Worm (Caenorhabditis elegans): ENCODE measurements around the gene F59B1.4.

The F59B1.4 gene

DNA sequence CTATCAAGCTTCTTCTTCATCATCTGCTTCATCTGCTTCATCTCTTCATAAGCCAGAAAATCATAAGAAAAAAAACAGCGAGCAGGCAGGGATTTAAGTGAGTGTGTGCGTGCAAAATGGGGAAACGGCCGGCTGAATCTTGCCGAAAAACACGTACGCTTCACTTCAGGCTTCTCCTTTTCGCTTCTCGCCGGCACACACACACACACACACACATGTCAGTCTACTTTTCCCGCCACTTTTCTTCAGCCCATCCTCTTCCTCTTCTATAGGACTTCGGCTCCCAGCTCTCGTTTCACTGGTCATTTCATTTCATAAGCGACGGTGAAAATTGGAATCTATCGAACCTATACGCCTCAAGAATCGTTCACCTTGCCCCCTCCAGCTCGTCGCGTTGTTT lies 47.6 kb downstream of the F59B1.4 start:
- TF ChIP-seq unc-62 (GFP tag; optimal IDR thresholded peaks at IDR 0.05) (no peak), skn-1 (tag; optimal IDR thresholded peaks at IDR 0.05) (no peak), snpc-4 (tag; optimal IDR thresholded peaks at IDR 0.05) (no peak), R02D3.7 (tag; optimal IDR thresholded peaks at IDR 0.05) (no peak), nhr-77 (tag; optimal IDR thresholded peaks at IDR 0.05) (no peak), fkh-10 (GFP tag; optimal IDR thresholded peaks at IDR 0.05) (no peak), zag-1 (tag; optimal IDR thresholded peaks at IDR 0.05) (no peak), nhr-12 (tag; optimal IDR thresholded peaks at IDR 0.05) (no peak), fkh-2 (tag; optimal IDR thresholded peaks at IDR 0.05) (no peak), nhr-25 (tag; optimal IDR thresholded peaks at IDR 0.05) (no peak), mdl-1 (tag; optimal IDR thresholded peaks at IDR 0.05) (no peak), nhr-237 (tag; optimal IDR thresholded peaks at IDR 0.05) (no peak), ceh-82 (tag; optimal IDR thresholded peaks at IDR 0.05) (no peak), unc-39 (tag; optimal IDR thresholded peaks at IDR 0.05) (no peak), elt-1 (tag; optimal IDR thresholded peaks at IDR 0.05) (no peak), tbx-2 (tag; optimal IDR thresholded peaks at IDR 0.05) (no peak), nhr-67 (tag; optimal IDR thresholded peaks at IDR 0.05) (no peak), lin-39 (tag; optimal IDR thresholded peaks at IDR 0.05) (no peak), egl-5 (tag; optimal IDR thresholded peaks at IDR 0.05) (no peak), fos-1 (tag; optimal IDR thresholded peaks at IDR 0.05) (no peak)

DNA sequence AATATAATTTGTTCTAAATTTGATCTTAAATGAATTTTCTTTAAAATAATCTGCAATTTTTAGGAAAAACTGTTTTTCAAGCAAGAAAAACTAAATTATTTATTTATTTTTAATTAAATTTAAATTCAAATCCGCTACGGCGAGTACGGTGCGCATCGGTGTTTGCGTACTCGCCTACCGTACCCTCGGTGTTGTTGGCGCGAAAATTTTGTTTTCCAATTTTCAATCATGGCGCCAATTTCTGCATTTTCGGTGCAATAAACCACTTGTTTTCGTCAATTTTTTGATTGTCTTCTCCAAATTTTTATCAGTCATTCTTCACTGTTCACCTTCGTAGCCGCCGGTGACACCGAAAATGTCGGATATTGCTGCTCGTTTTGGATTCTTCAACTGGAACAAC lies 48.0 kb downstream of the F59B1.4 start, which contains the start of gene pygl-1:
TSS of gene pygl-1 (plus strand) at position 211 of the 400 bp plus-strand sequence.
- TF ChIP-seq tbx-2 (tag; optimal IDR thresholded peaks at IDR 0.05) (no peak), sea-2 (GFP tag; optimal IDR thresholded peaks at IDR 0.05) (no peak), ama-1 (optimal IDR thresholded peaks at IDR 0.05) (no peak), ceh-82 (tag; optimal IDR thresholded peaks at IDR 0.05) (no peak), ceh-16 (tag; optimal IDR thresholded peaks at IDR 0.05) (no peak), lin-39 (tag; optimal IDR thresholded peaks at IDR 0.05) (no peak), pha-4 (tag; optimal IDR thresholded peaks at IDR 0.05) (no peak), ceh-9 (tag; optimal IDR thresholded peaks at IDR 0.05) (no peak), nhr-67 (tag; optimal IDR thresholded peaks at IDR 0.05) (no peak), ZK546.5 (tag; optimal IDR thresholded peaks at IDR 0.05) (no peak), egl-5 (tag; optimal IDR thresholded peaks at IDR 0.05) (no peak), R02D3.7 (tag; optimal IDR thresholded peaks at IDR 0.05) (no peak), hmg-11 (tag; optimal IDR thresholded peaks at IDR 0.05) (no peak)

DNA sequence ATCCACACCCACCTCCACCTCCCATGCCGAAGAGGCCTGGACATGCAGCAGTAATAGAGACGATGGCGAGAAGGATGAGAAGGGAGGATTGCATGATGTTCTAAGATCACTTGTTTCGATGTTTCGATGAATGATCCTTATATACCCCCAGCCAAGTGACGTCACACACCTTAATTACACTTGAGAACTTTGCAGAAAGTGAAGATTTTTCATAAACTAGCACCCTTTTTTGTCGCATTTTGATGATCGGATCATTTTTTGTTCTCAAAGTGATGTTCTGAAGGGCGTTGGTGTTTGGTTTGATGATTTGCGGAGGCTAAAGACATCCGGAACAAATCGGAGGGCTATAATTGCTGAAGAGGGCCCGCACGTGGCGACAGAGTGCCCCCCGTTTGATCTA lies 51.1 kb downstream of the F59B1.4 start, which contains the start of gene grl-27:
TSS of gene grl-27 (minus strand) at position 101 of the 400 bp plus-strand sequence.
- no peak for TF ChIP-seq sea-2 (GFP tag; optimal IDR thresholded peaks at IDR 0.05)
- TF ChIP-seq nhr-43 (tag; optimal IDR thresholded peaks at IDR 0.05; ENCODE audit: poor library complexity, severe bottlenecking) = no peak
- TF ChIP-seq mdl-1 (tag; optimal IDR thresholded peaks at IDR 0.05) = no peak
- TF ChIP-seq snpc-4 (tag; optimal IDR thresholded peaks at IDR 0.05) = no peak
- TF ChIP-seq fkh-2 (tag; optimal IDR thresholded peaks at IDR 0.05) = no peak
- no peak for TF ChIP-seq fos-1 (tag; optimal IDR thresholded peaks at IDR 0.05)
- no peak for TF ChIP-seq zag-1 (tag; optimal IDR thresholded peaks at IDR 0.05)
- no peak for TF ChIP-seq nhr-23 (tag; optimal IDR thresholded peaks at IDR 0.05)
- no peak for TF ChIP-seq ceh-82 (tag; optimal IDR thresholded peaks at IDR 0.05)

All from whole organism, L3 larva.